Worm (Caenorhabditis elegans) whole organism, dauer: ENCODE data around the gene pitp-1.

Experiments
- unc-62 ChIP-seq: sonication (generic microtip); optimal IDR thresholded peaks from 2 replicates; lab custom pipeline; 2017; ENCODE audit warnings: missing biosample characterization, missing genetic modification reagents, missing genetic modification characterization

Gene pitp-1

DNA sequence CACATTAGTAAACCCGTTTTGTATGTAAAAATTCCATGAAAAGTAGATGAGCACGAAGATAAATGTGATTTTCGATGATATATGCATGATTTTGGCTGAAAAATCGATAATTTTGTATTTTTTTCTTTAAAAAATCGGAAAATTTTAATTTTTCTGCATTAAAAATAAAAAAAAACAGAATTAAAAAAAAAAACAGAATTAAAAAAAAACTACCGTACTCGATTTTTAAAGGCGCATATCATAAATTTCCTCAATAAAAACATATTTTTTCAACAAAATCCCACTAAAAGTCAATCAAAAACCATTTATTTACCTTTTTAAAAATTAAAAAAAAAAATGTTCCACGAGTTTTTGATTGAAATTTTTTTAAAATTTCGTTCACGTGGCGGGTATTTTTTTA is 36.5 kb downstream of the pitp-1 start, which contains the start of gene gly-14:
Gene gly-14, minus strand, starts transcription at position 101 of the 400 bp plus-strand sequence.
- TF ChIP-seq unc-62 (GFP tag; lab: Kevin White, UChicago): no peak

DNA sequence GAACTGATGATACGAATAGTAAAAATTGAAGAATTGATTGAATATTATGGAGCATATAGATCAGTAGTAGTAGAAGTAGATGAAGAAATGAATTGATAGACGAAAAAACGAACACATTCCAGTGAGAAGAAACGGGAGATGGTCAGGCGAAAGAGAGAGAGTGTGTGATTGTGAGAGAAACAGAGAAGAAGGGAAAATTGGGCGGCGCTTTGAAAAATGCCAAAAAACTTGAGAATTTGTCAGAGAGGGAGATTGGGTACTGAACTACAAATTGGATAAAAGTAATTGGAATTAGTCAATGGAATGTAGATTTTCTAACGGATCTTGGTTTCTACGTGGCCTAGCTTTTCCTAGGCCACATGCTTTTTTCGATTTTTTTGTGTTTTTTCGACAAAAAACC is 41.4 kb downstream of the pitp-1 start, which contains the start of gene C34C12.7:
Gene C34C12.7, minus strand, starts transcription at position 118 of the 400 bp plus-strand sequence.
- TF ChIP-seq unc-62 (GFP tag; lab: Kevin White, UChicago): no peak

DNA sequence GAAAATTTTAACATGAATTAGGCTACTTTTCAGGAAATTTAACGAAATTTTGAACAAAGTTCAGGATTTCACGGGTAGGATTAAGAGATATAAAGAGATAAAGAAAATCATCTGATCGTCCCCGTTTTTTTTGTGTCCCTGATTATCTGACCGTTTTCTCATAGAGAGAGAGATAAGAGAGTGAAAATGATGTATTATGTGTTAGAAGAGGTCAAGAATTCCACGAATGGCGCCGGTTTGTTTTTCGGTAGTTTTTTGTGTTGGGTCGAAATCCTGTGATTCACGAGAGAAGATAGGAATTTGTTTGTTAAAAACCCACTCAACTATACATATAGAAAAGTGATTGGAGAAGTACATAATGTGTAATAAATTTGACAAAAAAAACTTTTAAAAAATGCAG is 42.5 kb downstream of the pitp-1 start:
- no peak for TF ChIP-seq unc-62 (GFP tag; lab: Kevin White, UChicago)

ce11 chrIII:3486055-3486454 is 43.5 kb downstream of the pitp-1 start:
- TF ChIP-seq unc-62 (GFP tag; lab: Kevin White, UChicago): no peak

DNA sequence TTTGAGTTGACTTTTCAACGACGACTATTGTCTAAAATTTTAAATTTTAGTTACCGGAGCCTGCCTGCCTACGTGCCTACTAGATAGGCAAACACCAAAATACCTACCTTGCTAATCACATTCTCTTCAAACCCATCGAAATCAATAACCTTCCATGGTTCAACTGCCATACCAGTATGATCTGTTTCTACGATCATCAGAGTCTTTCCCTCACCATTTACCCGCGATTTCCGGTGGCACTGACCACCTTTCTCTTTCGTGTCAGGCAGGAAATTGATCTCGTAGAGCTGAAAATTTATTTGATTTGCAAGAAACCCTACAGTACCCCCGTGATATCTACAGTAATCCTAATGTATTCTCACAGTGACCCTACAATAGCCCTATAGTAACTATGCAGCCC is 44.6 kb downstream of the pitp-1 start:
- no peak for TF ChIP-seq unc-62 (GFP tag; lab: Kevin White, UChicago)

DNA sequence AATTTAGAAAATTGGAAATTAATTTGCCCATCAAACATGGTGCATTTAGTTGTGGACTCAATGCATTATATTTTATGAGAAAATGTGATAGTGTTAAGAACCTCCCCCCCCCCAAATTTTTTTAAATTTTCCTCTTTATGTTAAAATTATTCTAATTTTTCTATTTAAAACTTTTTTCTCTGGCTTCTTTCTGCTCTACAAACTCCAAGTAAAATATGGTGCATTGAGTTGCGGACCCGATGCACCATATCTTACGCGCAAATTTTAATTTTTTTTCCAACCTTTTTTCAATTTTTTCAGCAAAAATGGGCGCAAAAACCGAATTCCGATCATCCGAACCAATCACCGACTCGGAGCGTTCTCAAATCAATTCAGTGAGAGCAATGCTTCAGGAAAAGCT is 47.3 kb downstream of the pitp-1 start, which contains the start of gene C34C12.6:
Gene C34C12.6, plus strand, starts transcription at position 301 of the 400 bp plus-strand sequence.
- TF ChIP-seq unc-62 (GFP tag; lab: Kevin White, UChicago): no peak

- TF ChIP-seq unc-62 (GFP tag; lab: Kevin White, UChicago): no peak
Observed at ce11 chrIII:3480950-3481349, 48.6 kb downstream of the pitp-1 start.

- TF ChIP-seq unc-62 (GFP tag; lab: Kevin White, UChicago): no peak
Observed at ce11 chrIII:3480236-3480635, 49.4 kb downstream of the pitp-1 start.

- no peak for TF ChIP-seq unc-62 (GFP tag; lab: Kevin White, UChicago)
Observed at ce11 chrIII:3478795-3479398, 50.7 kb downstream of the pitp-1 start.

ce11 chrIII:3477375-3477774 is 52.2 kb downstream of the pitp-1 start:
- no peak for TF ChIP-seq unc-62 (GFP tag; lab: Kevin White, UChicago)

DNA sequence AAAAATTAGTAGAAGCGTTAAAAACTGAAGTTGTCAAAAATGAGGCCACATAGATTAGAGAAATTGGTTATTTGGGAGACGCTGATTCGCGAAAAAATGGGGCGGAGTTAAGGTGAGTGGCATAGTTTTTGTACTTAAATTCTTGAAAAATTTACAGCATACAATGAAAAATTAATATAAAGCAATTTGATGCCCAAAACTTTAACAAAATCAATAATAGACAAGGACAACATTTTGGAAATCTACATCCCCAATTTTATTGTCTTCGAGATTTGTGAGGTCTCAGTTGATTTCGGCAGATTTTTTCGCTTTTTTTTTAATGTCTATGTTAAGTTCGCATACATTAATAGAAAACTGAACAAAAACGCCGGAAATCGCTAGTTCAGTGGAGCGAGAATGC is 53.3 kb downstream of the pitp-1 start:
- TF ChIP-seq unc-62 (GFP tag; lab: Kevin White, UChicago): no peak

ce11 chrIII:3475497-3475896 is 54.1 kb downstream of the pitp-1 start, which contains the start of gene C34C12.9:
Gene C34C12.9, minus strand, starts transcription at chrIII:3475512.
- TF ChIP-seq unc-62 (GFP tag; lab: Kevin White, UChicago): no peak

DNA sequence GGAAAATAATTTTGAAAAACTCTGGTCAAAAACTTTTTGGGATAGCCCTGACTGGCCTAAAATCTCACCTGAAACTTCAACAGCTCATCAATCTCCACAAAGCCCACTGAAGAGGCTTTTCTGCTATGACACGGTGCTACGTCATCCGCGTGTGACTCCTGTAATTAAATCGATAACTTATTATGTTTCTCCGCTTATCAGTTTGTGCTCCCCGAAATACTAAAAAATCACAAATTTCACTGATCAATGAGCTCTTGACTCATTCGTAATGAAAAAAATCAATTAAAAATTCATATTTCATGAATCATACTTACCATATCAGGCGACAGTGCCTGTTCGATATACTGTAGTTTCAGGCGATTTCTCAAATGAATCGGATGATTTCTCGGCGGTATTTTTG is 54.6 kb downstream of the pitp-1 start:
- TF ChIP-seq unc-62 (GFP tag; lab: Kevin White, UChicago): no peak

DNA sequence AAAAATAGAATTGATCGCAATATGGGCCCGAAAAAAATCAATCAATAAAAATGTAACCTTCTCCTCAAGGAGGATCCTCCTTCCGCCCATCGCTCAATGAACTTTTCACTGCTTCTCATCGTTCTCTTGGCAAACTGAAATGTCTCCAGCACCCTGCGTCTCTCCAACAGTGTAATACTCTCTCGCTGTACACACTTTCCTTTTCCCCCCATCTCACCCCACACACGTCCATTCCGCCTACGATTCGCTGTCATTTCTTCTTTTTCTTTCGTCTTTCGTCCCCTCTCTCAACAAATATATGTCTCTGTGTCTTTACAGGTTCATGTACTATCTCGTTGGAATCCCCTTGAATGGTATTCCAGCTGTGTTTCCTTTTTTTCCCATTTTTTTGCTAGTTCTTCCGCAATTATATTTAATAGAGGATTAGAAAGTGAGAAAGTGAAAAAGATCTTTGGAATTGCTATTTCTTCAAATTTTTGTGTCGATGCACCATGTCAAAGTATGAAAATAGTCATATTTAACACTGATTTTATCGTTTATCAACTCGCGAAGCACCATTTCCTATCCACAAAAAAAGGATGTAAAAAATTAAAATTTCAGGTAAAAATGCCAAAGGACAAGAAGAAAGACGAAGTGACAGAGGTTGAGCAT is 58.1 kb downstream of the pitp-1 start, which contains the start of gene rsu-1:
Gene rsu-1, plus strand, starts transcription at position 601 of the 651 bp plus-strand sequence.
- no peak for TF ChIP-seq unc-62 (GFP tag; lab: Kevin White, UChicago)
